Fruit fly (Drosophila melanogaster) whole organism, embryonic: ENCODE measurements around the gene CG18675.
A peak's percentile ranks its signal among the peaks of the same experiment; 100 is the strongest.

Source experiments
- C15 ChIP-seq: fragments of 200-800 bp; sonication (Bioruptor generic); IDR thresholded peaks from 3 replicates; pipeline ENCODE4 v1.3.6; 2022; ENCODE audit warnings: missing biosample characterization, missing genetic modification characterization
- CG10147 ChIP-seq: fragments of 200-800 bp; sonication (Bioruptor generic); optimal IDR thresholded peaks from 2 replicates; lab custom pipeline; 2019; ENCODE audit warnings: missing biosample characterization, mild to moderate bottlenecking, missing genetic modification characterization, moderate library complexity
- CG10267 ChIP-seq: fragments of 200-800 bp; sonication (Bioruptor generic); optimal IDR thresholded peaks from 2 replicates; lab custom pipeline; 2018; ENCODE audit warnings: missing biosample characterization, mild to moderate bottlenecking, missing genetic modification characterization, moderate library complexity
- CG13287 ChIP-seq: fragments of 200-800 bp; sonication (Bioruptor generic); IDR thresholded peaks from 2 replicates; pipeline ENCODE4 v1.3.6; 2022; ENCODE audit warnings: missing biosample characterization, missing genetic modification characterization; ENCODE audit not compliant: partially characterized antibody
- CG15514 ChIP-seq: fragments of 200-800 bp; sonication (Bioruptor generic); optimal IDR thresholded peaks from 3 replicates; lab custom pipeline; 2017; ENCODE audit warnings: missing biosample characterization, missing genetic modification characterization, mild to moderate bottlenecking, moderate library complexity, missing genetic modification reagents
- CG1602 ChIP-seq: fragments of 200-800 bp; sonication (Bioruptor generic); optimal IDR thresholded peaks from 3 replicates; lab custom pipeline; 2016; ENCODE audit warnings: missing biosample characterization, missing genetic modification characterization
- CG17612 ChIP-seq: fragments of 200-800 bp; sonication (Bioruptor generic); IDR thresholded peaks from 2 replicates; pipeline ENCODE4 v1.3.6; 2022; ENCODE audit warnings: missing biosample characterization, missing genetic modification characterization
- CG18599 ChIP-seq: fragments of 200-800 bp; sonication (Bioruptor generic); optimal IDR thresholded peaks from 3 replicates; lab custom pipeline; 2017; ENCODE audit warnings: missing biosample characterization, missing genetic modification characterization, mild to moderate bottlenecking, moderate library complexity, missing genetic modification reagents
- CG2120 ChIP-seq: fragments of 200-800 bp; sonication (Bioruptor generic); optimal IDR thresholded peaks from 3 replicates; lab custom pipeline; 2016; ENCODE audit warnings: missing biosample characterization, missing genetic modification characterization
- CG2202 ChIP-seq: fragments of 200-800 bp; sonication (Bioruptor generic); optimal IDR thresholded peaks from 2 replicates; lab custom pipeline; 2018; ENCODE audit warnings: missing biosample characterization, mild to moderate bottlenecking, missing genetic modification characterization
- CG34422 ChIP-seq: fragments of 200-800 bp; sonication (Bioruptor generic); IDR thresholded peaks from 3 replicates; pipeline ENCODE4 v1.3.6; 2022; ENCODE audit warnings: missing biosample characterization, missing genetic modification characterization
- CG3995 ChIP-seq: fragments of 200-800 bp; sonication (Bioruptor generic); optimal IDR thresholded peaks from 3 replicates; lab custom pipeline; 2016; ENCODE audit warnings: missing biosample characterization, missing genetic modification characterization
- CG4617 ChIP-seq: fragments of 200-800 bp; sonication (Bioruptor generic); optimal IDR thresholded peaks from 3 replicates; lab custom pipeline; 2016; ENCODE audit warnings: missing biosample characterization, missing genetic modification characterization, borderline replicate concordance
- CG7745 ChIP-seq: fragments of 200-800 bp; sonication (Bioruptor generic); optimal IDR thresholded peaks from 2 replicates; lab custom pipeline; 2018; ENCODE audit warnings: missing biosample characterization, mild to moderate bottlenecking, missing genetic modification characterization, moderate library complexity
- CG9437 ChIP-seq: fragments of 200-800 bp; sonication (Bioruptor generic); optimal IDR thresholded peaks from 2 replicates; lab custom pipeline; 2018; ENCODE audit warnings: missing biosample characterization, mild to moderate bottlenecking, missing genetic modification characterization
- CG9876 ChIP-seq: fragments of 200-800 bp; sonication (Bioruptor generic); optimal IDR thresholded peaks from 2 replicates; lab custom pipeline; 2016; ENCODE audit warnings: missing biosample characterization, missing genetic modification characterization
- CG9932 ChIP-seq: fragments of 200-800 bp; sonication (Bioruptor generic); IDR thresholded peaks from 2 replicates; pipeline ENCODE4 v1.3.6; 2022; ENCODE audit warnings: missing biosample characterization, missing genetic modification characterization
- Camta ChIP-seq: fragments of 200-800 bp; sonication (Bioruptor generic); optimal IDR thresholded peaks from 2 replicates; lab custom pipeline; 2016; ENCODE audit warnings: missing biosample characterization, missing genetic modification characterization
- Dip3 ChIP-seq: fragments of 200-800 bp; sonication (Bioruptor generic); optimal IDR thresholded peaks from 3 replicates; lab custom pipeline; 2016; ENCODE audit warnings: missing biosample characterization, missing genetic modification characterization
- Ets65A ChIP-seq: fragments of 200-800 bp; sonication (Bioruptor generic); peaks from one replicate; lab custom pipeline; 2016; ENCODE audit warnings: missing biosample characterization, missing genetic modification characterization
- HLHmδ ChIP-seq: fragments of 200-800 bp; sonication (Bioruptor generic); optimal IDR thresholded peaks from 2 replicates; lab custom pipeline; 2018; ENCODE audit warnings: missing biosample characterization, mild to moderate bottlenecking, missing genetic modification characterization, moderate library complexity
- HmgZ ChIP-seq: fragments of 200-800 bp; sonication (Bioruptor generic); optimal IDR thresholded peaks from 2 replicates; lab custom pipeline; 2018; ENCODE audit warnings: missing biosample characterization, mild to moderate bottlenecking, missing genetic modification characterization
- MESR4 ChIP-seq: fragments of 200-800 bp; sonication (Bioruptor generic); optimal IDR thresholded peaks from 2 replicates; lab custom pipeline; 2018; ENCODE audit warnings: missing biosample characterization, mild to moderate bottlenecking, missing genetic modification characterization, moderate library complexity
- Max ChIP-seq: fragments of 200-800 bp; sonication (Bioruptor generic); optimal IDR thresholded peaks from 2 replicates; lab custom pipeline; 2016; ENCODE audit warnings: missing biosample characterization, mild to moderate bottlenecking, missing genetic modification characterization
- Opbp ChIP-seq: fragments of 200-800 bp; sonication (Bioruptor generic); IDR thresholded peaks from 3 replicates; pipeline ENCODE4 v1.3.6; 2022; ENCODE audit warnings: missing biosample characterization, missing genetic modification characterization; ENCODE audit not compliant: partially characterized antibody
- Pdp1 ChIP-seq, 2 experiments: fragments of 200-800 bp; sonication (Bioruptor generic); optimal IDR thresholded peaks; 3 replicates each; lab custom pipeline; 2016; ENCODE audit warnings: missing biosample characterization in 2 of 2, missing genetic modification characterization in 2 of 2, mild to moderate bottlenecking in 1 of 2, moderate library complexity in 1 of 2
- Sry-β ChIP-seq: fragments of 200-800 bp; sonication (Bioruptor generic); optimal IDR thresholded peaks from 2 replicates; lab custom pipeline; 2018; ENCODE audit warnings: missing biosample characterization, mild to moderate bottlenecking, missing genetic modification characterization, moderate library complexity
- Stat92E ChIP-seq, 3 experiments: fragments of >200 bp in 2 of 3; fragments of 200-800 bp in 1 of 3; sonication (Bioruptor generic) in 1 of 3; optimal IDR thresholded peaks; 2 replicates each; lab custom pipeline; 2017 to 2019; ENCODE audit warnings: missing biosample characterization in 3 of 3, missing genetic modification characterization in 3 of 3, mild to moderate bottlenecking in 1 of 3, moderate library complexity in 1 of 3
- Trl ChIP-seq, 3 experiments: fragments of >200 bp in 2 of 3; fragments of 200-800 bp in 1 of 3; sonication (Bioruptor generic) in 1 of 3; optimal IDR thresholded peaks; 2 replicates in 1 of 3; 3 replicates in 2 of 3; lab custom pipeline; 2016 to 2017; ENCODE audit warnings: missing biosample characterization in 1 of 3, missing genetic modification characterization in 1 of 3
- cad ChIP-seq: fragments of >200 bp; optimal IDR thresholded peaks from 2 replicates; lab custom pipeline; 2017; ENCODE audit warnings: missing biosample characterization, missing genetic modification characterization
- eve ChIP-seq, 2 experiments: fragments of >200 bp; optimal IDR thresholded peaks; 2 replicates each; lab custom pipeline; 2017; ENCODE audit warnings: missing biosample characterization in 2 of 2, missing genetic modification characterization in 2 of 2
- ewg ChIP-seq: fragments of 200-800 bp; sonication (Bioruptor generic); optimal IDR thresholded peaks from 3 replicates; lab custom pipeline; 2017; ENCODE audit warnings: mild to moderate bottlenecking, missing biosample characterization, missing genetic modification reagents, missing genetic modification characterization
- fd64A ChIP-seq: fragments of 200-800 bp; sonication (Bioruptor generic); optimal IDR thresholded peaks from 3 replicates; lab custom pipeline; 2018; ENCODE audit warnings: missing biosample characterization, mild to moderate bottlenecking, missing genetic modification characterization
- gem ChIP-seq: fragments of 200-800 bp; sonication (Bioruptor generic); optimal IDR thresholded peaks from 2 replicates; lab custom pipeline; 2019; ENCODE audit warnings: missing biosample characterization, mild to moderate bottlenecking, missing genetic modification characterization, moderate library complexity
- mirr ChIP-seq: fragments of 200-800 bp; sonication (Bioruptor generic); optimal IDR thresholded peaks from 3 replicates; lab custom pipeline; 2018; ENCODE audit warnings: missing biosample characterization, mild to moderate bottlenecking, missing genetic modification characterization
- prd ChIP-seq, 3 experiments: fragments of >200 bp in 2 of 3; fragments of 200-800 bp in 1 of 3; sonication (Bioruptor generic) in 1 of 3; optimal IDR thresholded peaks in 2 of 3; IDR thresholded peaks in 1 of 3; 2 replicates in 2 of 3; 3 replicates in 1 of 3; pipeline versions ENCODE4 v1.3.6 to Lab custom; 2017 to 2022; ENCODE audit warnings: missing biosample characterization in 1 of 3, missing genetic modification characterization in 1 of 3
- pzg ChIP-seq: fragments of 200-800 bp; sonication (Bioruptor generic); optimal IDR thresholded peaks from 3 replicates; lab custom pipeline; 2018; ENCODE audit warnings: missing biosample characterization, mild to moderate bottlenecking, missing genetic modification characterization, moderate library complexity
- ranshi ChIP-seq: fragments of 200-800 bp; sonication (Bioruptor generic); IDR thresholded peaks from 2 replicates; pipeline ENCODE4 v1.3.6; 2022; ENCODE audit warnings: missing biosample characterization, missing genetic modification characterization
- row ChIP-seq: fragments of 200-800 bp; sonication (Bioruptor generic); IDR thresholded peaks from 3 replicates; pipeline ENCODE4 v1.3.6; 2022; ENCODE audit warnings: missing biosample characterization, missing genetic modification characterization
- sd ChIP-seq: fragments of 200-800 bp; sonication (Bioruptor generic); optimal IDR thresholded peaks from 3 replicates; lab custom pipeline; 2018; ENCODE audit warnings: missing biosample characterization, mild to moderate bottlenecking, missing genetic modification characterization, moderate library complexity
- so ChIP-seq: fragments of 200-800 bp; sonication (Bioruptor generic); IDR thresholded peaks from 3 replicates; pipeline ENCODE4 v1.3.6; 2022; ENCODE audit warnings: missing biosample characterization, missing genetic modification characterization
- zfh1 ChIP-seq: fragments of 200-800 bp; sonication (Bioruptor generic); IDR thresholded peaks from 3 replicates; pipeline ENCODE4 v1.3.6; 2022; ENCODE audit warnings: missing biosample characterization, missing genetic modification characterization

CG18675 gene

DNA sequence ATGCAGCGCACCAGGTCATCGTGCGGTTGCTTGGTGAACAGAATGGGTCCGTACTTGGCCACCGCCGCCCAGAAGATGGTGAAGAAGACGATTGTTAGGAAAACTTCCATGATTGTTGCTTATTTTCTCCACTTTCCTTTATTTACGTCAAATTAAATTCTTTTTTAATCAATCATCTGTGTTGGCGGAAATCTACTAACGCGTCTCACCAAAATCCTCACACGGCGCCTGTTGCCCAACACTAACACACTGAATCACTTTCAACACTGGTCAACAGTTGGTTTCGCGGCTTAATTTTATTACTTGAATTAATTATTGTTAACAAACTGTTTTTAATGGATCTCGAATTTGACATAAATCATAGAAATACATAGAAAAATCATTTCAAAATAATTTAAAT, 13.0 kb downstream of the CG18675 start, which contains the start of gene VhaM9.7-c (continued):
- no peak for TF ChIP-seq CG10147 (GFP tag; lab: Kevin White, UChicago)
- TF ChIP-seq CG17612: no peak
- no peak for TF ChIP-seq mirr
- peak; percentile 8 for TF ChIP-seq Dip3 (GFP tag; lab: Kevin White, UChicago)

DNA sequence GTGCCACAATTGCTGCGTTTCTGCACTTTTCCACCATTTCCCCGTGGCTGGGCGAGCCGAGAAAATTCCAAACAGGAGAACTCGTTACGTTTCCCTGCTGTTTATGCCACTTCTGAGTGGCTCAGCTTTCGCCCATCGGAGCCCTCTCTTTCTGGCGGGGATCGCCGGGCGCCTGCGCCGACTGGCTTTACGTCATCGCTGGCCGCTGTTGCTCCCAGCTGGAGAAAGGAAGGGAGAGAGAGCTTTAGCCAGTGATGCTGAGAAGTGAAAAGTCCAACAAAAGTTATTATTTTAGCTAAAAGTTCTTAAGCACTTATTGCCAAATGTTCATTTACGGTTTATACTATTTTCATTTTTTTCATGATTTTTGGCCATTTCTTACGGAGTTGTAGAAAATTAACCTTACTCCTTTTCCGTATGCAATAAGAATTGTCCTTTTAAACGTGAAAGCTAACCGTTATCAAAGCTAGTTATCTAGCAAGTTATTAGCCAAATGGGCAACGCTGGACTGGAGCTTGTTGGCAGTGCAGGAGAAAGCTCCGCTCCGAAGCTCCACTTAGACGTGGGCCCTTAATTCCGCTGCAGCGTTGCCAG, 14.3 kb downstream of the CG18675 start, which contains the start of the genes Teh2 and tipE:
Teh2 (minus strand) TSS at position 94 of the 594 bp plus-strand sequence.
tipE (plus strand) TSS at position 570 of the 594 bp plus-strand sequence.
- TF ChIP-seq Sry-β (peak; percentile 86), CG3995 (GFP tag; lab: Kevin White, UChicago) (peak; percentile 3), CG13287 (GFP tag; lab: Robert Waterston, UW) (no peak), Max (no peak), row (peak; percentile 58), CG1602 (GFP tag; lab: Kevin White, UChicago) (no peak), Camta (GFP tag; lab: Kevin White, UChicago) (no peak), Pdp1 (GFP tag; optimal IDR thresholded peaks at IDR 0.05; lab: Kevin White, UChicago) (peak in 1 of 2 experiments; percentile 50), CG18599 (GFP tag; lab: Kevin White, UChicago) (peak; percentile 16), prd (optimal IDR thresholded peaks at IDR 0.05; lab: Kevin White, UChicago) (no peak), prd (GFP tag; IDR thresholded peaks at IDR 0.05; lab: Robert Waterston, UW) (no peak), CG2120 (GFP tag; lab: Kevin White, UChicago) (peak; percentile 18), Trl (optimal IDR thresholded peaks at IDR 0.05; lab: Kevin White, UChicago) (peak; percentile 3 to 18), Trl (GFP tag; optimal IDR thresholded peaks at IDR 0.05; lab: Kevin White, UChicago) (no peak), Ets65A (GFP tag; lab: Kevin White, UChicago) (peak; percentile 61), CG9437 (GFP tag; lab: Kevin White, UChicago) (peak; percentile 23), ewg (GFP tag; lab: Kevin White, UChicago) (peak; percentile 89), CG15514 (GFP tag; lab: Kevin White, UChicago) (peak; percentile 5)
- TF ChIP-seq, all 482 proteins: peak for 11

- TF ChIP-seq Stat92E (GFP tag; optimal IDR thresholded peaks at IDR 0.05; lab: Kevin White, UChicago) (no peak), CG10267 (tag; lab: Kevin White, UChicago) (peak; percentile 96), sd (tag; lab: Kevin White, UChicago) (peak; percentile 97), MESR4 (GFP tag; lab: Kevin White, UChicago) (peak; percentile 33), CG7745 (tag; lab: Kevin White, UChicago) (no peak), HLHmδ (no peak), so (GFP tag; lab: Robert Waterston, UW) (0 out of 3 replicates have a peak, but pooled peaks have one; percentile 33), zfh1 (GFP tag; lab: Robert Waterston, UW) (0 out of 3 replicates have a peak, but pooled peaks have one; percentile 12), cad (GFP tag; lab: Kevin White, UChicago) (no peak), eve (GFP tag; optimal IDR thresholded peaks at IDR 0.05; lab: Kevin White, UChicago) (no peak), CG34422 (GFP tag; lab: Robert Waterston, UW) (peak; percentile 29; the same call in 1 of the 3 replicates), fd64A (no peak), Opbp (GFP tag; lab: Robert Waterston, UW) (peak; percentile 50; the same call in 1 of the 3 replicates), C15 (GFP tag; lab: Robert Waterston, UW) (no peak), Ets65A (GFP tag; lab: Kevin White, UChicago) (peak; percentile 58), CG2202 (tag; lab: Kevin White, UChicago) (no peak), HmgZ (tag; lab: Kevin White, UChicago) (peak; percentile 45), CG9932 (GFP tag; lab: Robert Waterston, UW) (peak; percentile 38), ranshi (peak; percentile 5; the same call in 1 of the 2 replicates), pzg (GFP tag; lab: Kevin White, UChicago) (peak; percentile 82), gem (no peak), Pdp1 (GFP tag; optimal IDR thresholded peaks at IDR 0.05; lab: Kevin White, UChicago) (peak in 1 of 2 experiments; percentile 93), CG9876 (GFP tag; lab: Kevin White, UChicago) (no peak), CG4617 (peak; percentile 29)
These were observed 20.3 kb downstream of the CG18675 start, which contains the start of gene CG43367 for dm6 chr3L:4193730-4194649. TSS of gene CG43367 (plus strand) at chr3L:4193993.
